Fruit fly (Drosophila melanogaster) whole organism: Measurements from ENCODE around the gene CG12523.

Experiments
- CG8478 ChIP-seq: fragments of >200 bp; optimal IDR thresholded peaks from 2 replicates; lab custom pipeline; 2018; ENCODE audit warnings: inconsistent platforms
- Dll ChIP-seq: fragments of >200 bp; optimal IDR thresholded peaks from 2 replicates; lab custom pipeline; 2017
- EcR ChIP-seq, 2 experiments: fragments of >200 bp; optimal IDR thresholded peaks; 2 replicates each; lab custom pipeline; 2017; ENCODE audit warnings: missing biosample characterization in 2 of 2, missing genetic modification characterization in 2 of 2, missing genetic modification reagents in 2 of 2
- pan ChIP-seq: fragments of >200 bp; optimal IDR thresholded peaks from 2 replicates; lab custom pipeline; 2017
- psq ChIP-seq: fragments of >200 bp; optimal IDR thresholded peaks from 2 replicates; lab custom pipeline; 2017
- usp ChIP-seq: fragments of >200 bp; optimal IDR thresholded peaks from 2 replicates; lab custom pipeline; 2017; ENCODE audit warnings: missing biosample characterization, missing genetic modification characterization, mixed read lengths

dm6 chr3L:10793889-10794478 lies 7.0 kb upstream of the CG12523 start:
- TF ChIP-seq pan: no peak
- no peak for TF ChIP-seq Dll (lab: Kevin White, UChicago)
- no peak for TF ChIP-seq usp
- no peak for TF ChIP-seq psq (lab: Kevin White, UChicago)
- no peak for TF ChIP-seq EcR (GFP tag; optimal IDR thresholded peaks at IDR 0.05; lab: Kevin White, UChicago)
- TF ChIP-seq CG8478 (lab: Kevin White, UChicago): no peak
